Fruit fly (Drosophila melanogaster): Measurements from ENCODE around the gene dpr19.

Gene dpr19

DNA sequence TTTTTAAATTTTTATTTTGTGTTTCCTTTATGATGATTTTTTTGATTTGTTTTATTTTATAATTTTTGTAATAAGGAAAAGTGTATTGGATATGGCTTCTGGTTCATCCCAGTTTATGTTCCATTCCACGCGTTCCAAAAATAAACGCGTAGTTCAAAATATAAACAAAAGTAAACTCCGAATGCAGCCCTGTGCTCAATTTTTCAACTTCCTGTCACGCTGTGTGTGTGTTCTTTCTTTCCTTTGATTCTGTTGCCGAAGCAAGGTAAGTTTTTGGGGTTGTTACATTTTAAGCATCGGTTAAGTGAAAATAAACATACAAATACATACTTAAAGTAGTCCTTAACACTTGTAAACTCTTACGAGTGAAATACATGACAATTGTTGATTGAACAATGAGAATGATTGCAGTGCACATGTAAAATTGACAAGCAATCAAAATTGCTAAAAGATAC, 32.2 kb downstream of the dpr19 start, which contains the start of the genes Ip259 and RpS27A (continued):
- TF ChIP-seq CG12391 (tag; optimal IDR thresholded peaks at IDR 0.05) (peak; percentile 68), Bgb (GFP tag; IDR thresholded peaks at IDR 0.05; ENCODE audit: partially characterized antibody) (peak; percentile 16; the same call in 1 of the 2 replicates), Abd-B (GFP tag; optimal IDR thresholded peaks at IDR 0.05) (no peak), dimm (GFP tag; IDR thresholded peaks at IDR 0.05) (no peak), CHES-1-like (GFP tag; optimal IDR thresholded peaks at IDR 0.05) (peak; percentile 48), grau (tag; optimal IDR thresholded peaks at IDR 0.05) (peak; percentile 69), sens-2 (GFP tag; IDR thresholded peaks at IDR 0.05) (peak; percentile 86), Vsx1 (GFP tag; optimal IDR thresholded peaks at IDR 0.05) (peak; percentile 61), Fer3 (tag; optimal IDR thresholded peaks at IDR 0.05) (peak; percentile 85), dmrt99B (tag; optimal IDR thresholded peaks at IDR 0.05) (no peak), Fer2 (tag; optimal IDR thresholded peaks at IDR 0.05) (peak; percentile 62), CG7963 (GFP tag; IDR thresholded peaks at IDR 0.05; ENCODE audit: partially characterized antibody) (no peak), CG12769 (tag; optimal IDR thresholded peaks at IDR 0.05) (no peak), yki (optimal IDR thresholded peaks at IDR 0.05) (no peak), CG2889 (GFP tag; IDR thresholded peaks at IDR 0.05) (peak; percentile 38; the same call in 1 of the 3 replicates), pfk (GFP tag; optimal IDR thresholded peaks at IDR 0.05) (peak; percentile 96), CG10979 (tag; optimal IDR thresholded peaks at IDR 0.05) (peak; percentile 57), CG12299 (tag; optimal IDR thresholded peaks at IDR 0.05) (peak; percentile 64), run (tag; optimal IDR thresholded peaks at IDR 0.05) (no peak), CG8924 (tag; optimal IDR thresholded peaks at IDR 0.05) (peak; percentile 61), HmgZ (tag; optimal IDR thresholded peaks at IDR 0.05) (peak; percentile 71), Camta (GFP tag; optimal IDR thresholded peaks at IDR 0.05) (peak; percentile 81), CG6791 (GFP tag; IDR thresholded peaks at IDR 0.05; ENCODE audit: partially characterized antibody) (no peak), cad (GFP tag; optimal IDR thresholded peaks at IDR 0.05) (no peak), Poxn (GFP tag; IDR thresholded peaks at IDR 0.05) (no peak), CG1603 (tag; optimal IDR thresholded peaks at IDR 0.05) (peak; percentile 100), crp (GFP tag; optimal IDR thresholded peaks at IDR 0.05) (peak in 1 of 2 experiments; percentile 47), org-1 (GFP tag; optimal IDR thresholded peaks at IDR 0.05) (peak; percentile 40), CG3995 (GFP tag; optimal IDR thresholded peaks at IDR 0.05) (peak; percentile 60), ash1 (GFP tag; optimal IDR thresholded peaks at IDR 0.05) (no peak), Hr78 (GFP tag; optimal IDR thresholded peaks at IDR 0.05) (no peak), vfl (GFP tag; optimal IDR thresholded peaks at IDR 0.05) (peak; percentile 34), sc (optimal IDR thresholded peaks at IDR 0.05) (no peak), sc (GFP tag; optimal IDR thresholded peaks at IDR 0.05) (peak; percentile 59), slp2 (GFP tag; optimal IDR thresholded peaks at IDR 0.05) (peak; percentile 83), zfh2 (GFP tag; optimal IDR thresholded peaks at IDR 0.05) (peak; percentile 57), inv (GFP tag; IDR thresholded peaks at IDR 0.05; ENCODE audit: partially characterized antibody) (no peak), kni (GFP tag; optimal IDR thresholded peaks at IDR 0.05) (no peak), Adf1 (GFP tag; IDR thresholded peaks at IDR 0.05) (peak; percentile 37), Mad (GFP tag; optimal IDR thresholded peaks at IDR 0.05) (peak; percentile 46), D19B (GFP tag; optimal IDR thresholded peaks at IDR 0.05) (peak; percentile 56), CG6813 (GFP tag; optimal IDR thresholded peaks at IDR 0.05) (peak; percentile 83), cas (GFP tag; IDR thresholded peaks at IDR 0.05) (0 out of 2 replicates have a peak, but pooled peaks have one; percentile 35), eyg (GFP tag; optimal IDR thresholded peaks at IDR 0.05) (peak; percentile 41), ci (GFP tag; IDR thresholded peaks at IDR 0.05) (peak; percentile 92), dan (GFP tag; IDR thresholded peaks at IDR 0.05) (no peak), Pdp1 (GFP tag; optimal IDR thresholded peaks at IDR 0.05) (peak; percentile 32 to 46), pan (optimal IDR thresholded peaks at IDR 0.05) (no peak), pan (GFP tag; optimal IDR thresholded peaks at IDR 0.05 in 1 of 2, IDR thresholded peaks at IDR 0.05 in 1 of 2) (peak in 1 of 2 experiments; percentile 77), ems (GFP tag; optimal IDR thresholded peaks at IDR 0.05) (peak; percentile 21)
